Fruit fly (Drosophila melanogaster): ENCODE results near the gene Act79B.

Act79B gene

dm6 chr3L:21971735-21972134 is 13.3 kb upstream of the Act79B start, which contains the start of gene P5CS:
P5CS (plus strand) TSS chr3L:21972002.
- TF ChIP-seq Eip93F (GFP tag; optimal IDR thresholded peaks at IDR 0.05): peak; percentile 76
- TF ChIP-seq vri (GFP tag; optimal IDR thresholded peaks at IDR 0.05): peak; percentile 65
- TF ChIP-seq Lpt (GFP tag; optimal IDR thresholded peaks at IDR 0.05): no peak
- peak; percentile 99 for TF ChIP-seq svp (GFP tag)

- TF ChIP-seq Hr38 (GFP tag; optimal IDR thresholded peaks at IDR 0.05) (no peak), vri (GFP tag; optimal IDR thresholded peaks at IDR 0.05) (peak; percentile 93), Eip78C (GFP tag) (peak; percentile 77), CG8319 (GFP tag; optimal IDR thresholded peaks at IDR 0.05) (no peak), spab (GFP tag; optimal IDR thresholded peaks at IDR 0.05) (no peak), CG3919 (GFP tag; optimal IDR thresholded peaks at IDR 0.05) (peak; percentile 31), dsx (GFP tag; optimal IDR thresholded peaks at IDR 0.05; ENCODE audit: poor library complexity, severe bottlenecking) (no peak), net (GFP tag; optimal IDR thresholded peaks at IDR 0.05) (peak; percentile 43), CG6276 (GFP tag; optimal IDR thresholded peaks at IDR 0.05) (peak; percentile 71), lz (GFP tag; optimal IDR thresholded peaks at IDR 0.05) (peak; percentile 41), CG3032 (tag; optimal IDR thresholded peaks at IDR 0.05) (no peak), CG8632 (GFP tag; optimal IDR thresholded peaks at IDR 0.05) (no peak), CG9139 (GFP tag; optimal IDR thresholded peaks at IDR 0.05) (no peak), CG11762 (GFP tag; optimal IDR thresholded peaks at IDR 0.05; ENCODE audit: insufficient read depth) (peak; percentile 18), CG16779 (tag; optimal IDR thresholded peaks at IDR 0.05) (no peak), Sox15 (GFP tag; optimal IDR thresholded peaks at IDR 0.05) (no peak), CG10631 (GFP tag; optimal IDR thresholded peaks at IDR 0.05) (peak; percentile 20), CG11294 (GFP tag; IDR thresholded peaks at IDR 0.05) (no peak), topi (GFP tag; optimal IDR thresholded peaks at IDR 0.05) (peak; percentile 18), svp (GFP tag) (peak; percentile 73), CG6163 (GFP tag; IDR thresholded peaks at IDR 0.05) (0 out of 3 replicates have a peak, but pooled peaks have one; percentile 37), dac (GFP tag; optimal IDR thresholded peaks at IDR 0.05) (no peak), CG8119 (GFP tag; IDR thresholded peaks at IDR 0.05) (peak; percentile 68; the same call in 2 of the 3 replicates), Hr39 (GFP tag; optimal IDR thresholded peaks at IDR 0.05) (peak; percentile 51), Sox102F (GFP tag; optimal IDR thresholded peaks at IDR 0.05) (peak; percentile 40), Blimp-1 (GFP tag; optimal IDR thresholded peaks at IDR 0.05) (no peak), CG10669 (GFP tag; optimal IDR thresholded peaks at IDR 0.05) (peak; percentile 22), Ets96B (tag; optimal IDR thresholded peaks at IDR 0.05) (peak; percentile 51), esn (GFP tag; optimal IDR thresholded peaks at IDR 0.05) (peak; percentile 44), Ets21C (GFP tag; optimal IDR thresholded peaks at IDR 0.05) (peak; percentile 28), Met (GFP tag; optimal IDR thresholded peaks at IDR 0.05) (peak; percentile 71), CG15336 (GFP tag; IDR thresholded peaks at IDR 0.05) (no peak), salr (GFP tag; optimal IDR thresholded peaks at IDR 0.05) (no peak), CG6854 (GFP tag; optimal IDR thresholded peaks at IDR 0.05) (no peak), CG34406 (GFP tag; optimal IDR thresholded peaks at IDR 0.05) (peak; percentile 14), pdm3 (GFP tag; optimal IDR thresholded peaks at IDR 0.05) (peak; percentile 39), CG6792 (GFP tag; optimal IDR thresholded peaks at IDR 0.05) (peak; percentile 24), ss (GFP tag; optimal IDR thresholded peaks at IDR 0.05) (peak in 1 of 2 experiments; percentile 54), CG31627 (GFP tag; optimal IDR thresholded peaks at IDR 0.05) (peak; percentile 24), CG6808 (GFP tag; optimal IDR thresholded peaks at IDR 0.05) (peak; percentile 30), Sox14 (GFP tag; optimal IDR thresholded peaks at IDR 0.05) (peak; percentile 61), CG1621 (tag; optimal IDR thresholded peaks at IDR 0.05) (peak; percentile 12), CG11902 (GFP tag; optimal IDR thresholded peaks at IDR 0.05) (no peak), fkh (GFP tag; optimal IDR thresholded peaks at IDR 0.05) (no peak), acj6 (GFP tag; optimal IDR thresholded peaks at IDR 0.05) (peak; percentile 29), Smox (GFP tag; optimal IDR thresholded peaks at IDR 0.05) (peak; percentile 49)
These were observed 12.6 kb upstream of the Act79B start for dm6 chr3L:21972162-21973022.
